Fruit fly (Drosophila melanogaster) whole organism, embryonic: ENCODE data around the gene qm.
A peak's percentile ranks its signal among the peaks of the same experiment; 100 is the strongest.

Source experiments
- Bgb ChIP-seq: fragments of 200-800 bp; sonication (Bioruptor generic); IDR thresholded peaks from 2 replicates; pipeline ENCODE4 v1.3.6; 2022; ENCODE audit warnings: missing biosample characterization, missing genetic modification characterization; ENCODE audit not compliant: partially characterized antibody
- CG11696 ChIP-seq: fragments of 200-800 bp; sonication (Bioruptor generic); IDR thresholded peaks from 2 replicates; pipeline ENCODE4 v1.3.6; 2022; ENCODE audit warnings: missing biosample characterization, missing genetic modification characterization
- CG12659 ChIP-seq: fragments of 200-800 bp; sonication (Bioruptor generic); optimal IDR thresholded peaks from 3 replicates; lab custom pipeline; 2017; ENCODE audit warnings: mild to moderate bottlenecking, missing biosample characterization, missing genetic modification reagents, missing genetic modification characterization
- CG1647 ChIP-seq: fragments of 200-800 bp; sonication (Bioruptor generic); optimal IDR thresholded peaks from 3 replicates; lab custom pipeline; 2016; ENCODE audit warnings: missing biosample characterization, missing genetic modification characterization
- CG16779 ChIP-seq: fragments of 200-800 bp; sonication (Bioruptor generic); IDR thresholded peaks from 2 replicates; pipeline ENCODE4 v1.3.6; 2022; ENCODE audit warnings: missing biosample characterization, missing genetic modification characterization
- CG17568 ChIP-seq: fragments of 200-800 bp; sonication (Bioruptor generic); optimal IDR thresholded peaks from 2 replicates; lab custom pipeline; 2018; ENCODE audit warnings: missing biosample characterization, mild to moderate bottlenecking, missing genetic modification characterization, moderate library complexity
- CG17829 ChIP-seq: fragments of 200-800 bp; optimal IDR thresholded peaks from 2 replicates; lab custom pipeline; 2019; ENCODE audit warnings: missing biosample characterization, mild to moderate bottlenecking, missing genetic modification characterization, moderate library complexity
- CG1792 ChIP-seq: fragments of 200-800 bp; sonication (Bioruptor generic); optimal IDR thresholded peaks from 2 replicates; lab custom pipeline; 2016; ENCODE audit warnings: missing biosample characterization, missing genetic modification characterization
- CG4404 ChIP-seq: fragments of 200-800 bp; sonication (Bioruptor generic); IDR thresholded peaks from 2 replicates; pipeline ENCODE4 v1.3.6; 2022; ENCODE audit warnings: missing biosample characterization, missing genetic modification characterization
- CG4424 ChIP-seq: fragments of 200-800 bp; sonication (Bioruptor generic); optimal IDR thresholded peaks from 3 replicates; lab custom pipeline; 2016; ENCODE audit warnings: missing biosample characterization, missing genetic modification characterization
- CG7839 ChIP-seq: fragments of 200-800 bp; sonication (Bioruptor generic); optimal IDR thresholded peaks from 3 replicates; lab custom pipeline; 2018; ENCODE audit warnings: missing biosample characterization, mild to moderate bottlenecking, missing genetic modification characterization, moderate library complexity
- CG7928 ChIP-seq: fragments of 200-800 bp; sonication (Bioruptor generic); optimal IDR thresholded peaks from 2 replicates; lab custom pipeline; 2017; ENCODE audit warnings: missing biosample characterization, mild to moderate bottlenecking, missing genetic modification characterization
- CG8359 ChIP-seq: fragments of 200-800 bp; sonication (Bioruptor generic); optimal IDR thresholded peaks from 2 replicates; lab custom pipeline; 2017; ENCODE audit warnings: missing biosample characterization, mild to moderate bottlenecking, missing genetic modification characterization, borderline replicate concordance
- Dip3 ChIP-seq: fragments of 200-800 bp; sonication (Bioruptor generic); optimal IDR thresholded peaks from 3 replicates; lab custom pipeline; 2016; ENCODE audit warnings: missing biosample characterization, missing genetic modification characterization
- Doc3 ChIP-seq: fragments of 200-800 bp; sonication (Bioruptor generic); IDR thresholded peaks from 3 replicates; pipeline ENCODE4 v1.3.6; 2022; ENCODE audit warnings: missing biosample characterization, missing genetic modification characterization; ENCODE audit not compliant: partially characterized antibody
- Drgx ChIP-seq: fragments of 200-800 bp; sonication (Bioruptor generic); IDR thresholded peaks from 2 replicates; pipeline ENCODE4 v1.3.6; 2022; ENCODE audit warnings: missing biosample characterization, missing genetic modification characterization
- E2f2 ChIP-seq: fragments of 200-800 bp; sonication (Bioruptor generic); IDR thresholded peaks from 2 replicates; pipeline ENCODE4 v1.3.6; 2022; ENCODE audit warnings: missing biosample characterization, missing genetic modification characterization
- Eip74EF ChIP-seq, 2 experiments: fragments of 200-800 bp in 1 of 2; fragments of >200 bp in 1 of 2; sonication (Bioruptor generic) in 1 of 2; optimal IDR thresholded peaks; 2 replicates each; lab custom pipeline; 2017 to 2019; ENCODE audit warnings: missing biosample characterization in 2 of 2, missing genetic modification characterization in 2 of 2, mild to moderate bottlenecking in 1 of 2, moderate library complexity in 1 of 2
- Fer2 ChIP-seq: fragments of 200-800 bp; sonication (Bioruptor generic); optimal IDR thresholded peaks from 2 replicates; lab custom pipeline; 2018; ENCODE audit warnings: missing biosample characterization, mild to moderate bottlenecking, missing genetic modification characterization, moderate library complexity
- H15 ChIP-seq: fragments of 200-800 bp; sonication (Bioruptor generic); IDR thresholded peaks from 3 replicates; pipeline ENCODE4 v1.3.6; 2022; ENCODE audit warnings: missing biosample characterization, missing genetic modification characterization
- Hand ChIP-seq: fragments of 200-800 bp; sonication (Bioruptor generic); optimal IDR thresholded peaks from 2 replicates; lab custom pipeline; 2017; ENCODE audit warnings: mild to moderate bottlenecking, missing biosample characterization, missing genetic modification reagents, missing genetic modification characterization
- Hey ChIP-seq: fragments of 200-800 bp; sonication (Bioruptor generic); optimal IDR thresholded peaks from 3 replicates; lab custom pipeline; 2018; ENCODE audit warnings: missing biosample characterization, mild to moderate bottlenecking, missing genetic modification characterization
- Hmr ChIP-seq: fragments of 200-800 bp; sonication (Bioruptor generic); optimal IDR thresholded peaks from 3 replicates; lab custom pipeline; 2017; ENCODE audit warnings: mild to moderate bottlenecking, missing biosample characterization, missing genetic modification reagents, missing genetic modification characterization
- Hmx ChIP-seq: fragments of 200-800 bp; sonication (Bioruptor generic); optimal IDR thresholded peaks from 2 replicates; lab custom pipeline; 2016; ENCODE audit warnings: missing biosample characterization, missing genetic modification characterization
- MESR4 ChIP-seq: fragments of 200-800 bp; sonication (Bioruptor generic); optimal IDR thresholded peaks from 2 replicates; lab custom pipeline; 2018; ENCODE audit warnings: missing biosample characterization, mild to moderate bottlenecking, missing genetic modification characterization, moderate library complexity
- Mes4 ChIP-seq: fragments of 200-800 bp; sonication (Bioruptor generic); optimal IDR thresholded peaks from 2 replicates; lab custom pipeline; 2016; ENCODE audit warnings: missing biosample characterization, missing genetic modification characterization
- NK7.1 ChIP-seq: fragments of 200-800 bp; sonication (Bioruptor generic); optimal IDR thresholded peaks from 3 replicates; lab custom pipeline; 2016; ENCODE audit warnings: missing biosample characterization, missing genetic modification characterization
- Neu2 ChIP-seq: fragments of 200-800 bp; sonication (Bioruptor generic); optimal IDR thresholded peaks from 3 replicates; lab custom pipeline; 2016; ENCODE audit warnings: missing biosample characterization, missing genetic modification characterization, borderline replicate concordance
- Nf-YC ChIP-seq: fragments of 200-800 bp; optimal IDR thresholded peaks from 3 replicates; lab custom pipeline; 2019; ENCODE audit warnings: missing biosample characterization, mild to moderate bottlenecking, missing genetic modification characterization, moderate library complexity
- PHDP ChIP-seq: fragments of 200-800 bp; sonication (Bioruptor generic); optimal IDR thresholded peaks from 3 replicates; lab custom pipeline; 2018; ENCODE audit warnings: missing biosample characterization, mild to moderate bottlenecking, missing genetic modification characterization, moderate library complexity
- Scr ChIP-seq: fragments of 200-800 bp; sonication (Bioruptor generic); IDR thresholded peaks from 2 replicates; pipeline ENCODE4 v1.3.6; 2022; ENCODE audit warnings: missing biosample characterization, missing genetic modification characterization; ENCODE audit not compliant: partially characterized antibody
- Sin3A ChIP-seq: fragments of >200 bp; optimal IDR thresholded peaks from 2 replicates; lab custom pipeline; 2018
- ab ChIP-seq: fragments of 200-800 bp; sonication (Bioruptor generic); optimal IDR thresholded peaks from 2 replicates; lab custom pipeline; 2016; ENCODE audit warnings: missing biosample characterization, missing genetic modification characterization
- btn ChIP-seq: fragments of 200-800 bp; sonication (Bioruptor generic); optimal IDR thresholded peaks from 2 replicates; lab custom pipeline; 2016; ENCODE audit warnings: missing biosample characterization, missing genetic modification characterization
- chinmo ChIP-seq: fragments of 200-800 bp; sonication (Bioruptor generic); IDR thresholded peaks from 4 replicates; pipeline ENCODE4 v1.3.6; 2022; ENCODE audit warnings: missing biosample characterization, missing genetic modification characterization; ENCODE audit not compliant: partially characterized antibody
- da ChIP-seq: fragments of 200-800 bp; sonication (Bioruptor generic); optimal IDR thresholded peaks from 2 replicates; lab custom pipeline; 2016; ENCODE audit warnings: missing biosample characterization, missing genetic modification characterization
- danr ChIP-seq: fragments of 200-800 bp; sonication (Bioruptor generic); IDR thresholded peaks from 2 replicates; pipeline ENCODE4 v1.3.6; 2022; ENCODE audit warnings: missing biosample characterization, missing genetic modification characterization
- ems ChIP-seq: fragments of 200-800 bp; sonication (Bioruptor generic); optimal IDR thresholded peaks from 3 replicates; lab custom pipeline; 2016; ENCODE audit warnings: missing biosample characterization, missing genetic modification characterization
- exex ChIP-seq: fragments of 200-800 bp; sonication (Bioruptor generic); optimal IDR thresholded peaks from 4 replicates; lab custom pipeline; 2018; ENCODE audit warnings: missing biosample characterization, mild to moderate bottlenecking, missing genetic modification characterization, moderate library complexity
- grn ChIP-seq: fragments of 200-800 bp; sonication (Bioruptor generic); optimal IDR thresholded peaks from 3 replicates; lab custom pipeline; 2017; ENCODE audit warnings: missing biosample characterization, missing genetic modification characterization
- hth ChIP-seq: fragments of >200 bp; optimal IDR thresholded peaks from 2 replicates; lab custom pipeline; 2017; ENCODE audit warnings: inconsistent platforms
- pfk ChIP-seq: fragments of 200-800 bp; sonication (Bioruptor generic); optimal IDR thresholded peaks from 2 replicates; lab custom pipeline; 2018; ENCODE audit warnings: missing biosample characterization, mild to moderate bottlenecking, missing genetic modification characterization, moderate library complexity
- sc ChIP-seq, 3 experiments: fragments of >200 bp in 2 of 3; fragments of 200-800 bp in 1 of 3; sonication (Bioruptor generic) in 1 of 3; optimal IDR thresholded peaks; 2 replicates in 2 of 3; 3 replicates in 1 of 3; lab custom pipeline; 2017; ENCODE audit warnings: mild to moderate bottlenecking in 1 of 3, missing biosample characterization in 1 of 3, missing genetic modification characterization in 1 of 3, missing genetic modification reagents in 1 of 3
- seq ChIP-seq: fragments of 200-800 bp; sonication (Bioruptor generic); IDR thresholded peaks from 2 replicates; pipeline ENCODE4 v1.3.6; 2022; ENCODE audit warnings: missing biosample characterization, missing genetic modification characterization
- sug ChIP-seq: fragments of 200-800 bp; optimal IDR thresholded peaks from 2 replicates; lab custom pipeline; 2019; ENCODE audit warnings: missing biosample characterization, mild to moderate bottlenecking, missing genetic modification characterization, moderate library complexity
- tx ChIP-seq: fragments of 200-800 bp; sonication (Bioruptor generic); optimal IDR thresholded peaks from 2 replicates; lab custom pipeline; 2016; ENCODE audit warnings: missing biosample characterization, missing genetic modification characterization
- vfl ChIP-seq: fragments of 200-800 bp; sonication (Bioruptor generic); optimal IDR thresholded peaks from 2 replicates; lab custom pipeline; 2016; ENCODE audit warnings: missing biosample characterization, missing genetic modification characterization
- vvl ChIP-seq: fragments of 200-800 bp; sonication (Bioruptor generic); IDR thresholded peaks from 2 replicates; pipeline ENCODE4 v1.3.6; 2022; ENCODE audit warnings: missing biosample characterization, missing genetic modification characterization
- wdn ChIP-seq: fragments of 200-800 bp; sonication (Bioruptor generic); IDR thresholded peaks from 2 replicates; pipeline ENCODE4 v1.3.6; 2022; ENCODE audit warnings: missing biosample characterization, missing genetic modification characterization
- yki ChIP-seq: fragments of >200 bp; optimal IDR thresholded peaks from 3 replicates; lab custom pipeline; 2018
- zf30C ChIP-seq: fragments of 200-800 bp; sonication (Bioruptor generic); optimal IDR thresholded peaks from 3 replicates; lab custom pipeline; 2018; ENCODE audit warnings: missing biosample characterization, mild to moderate bottlenecking, missing genetic modification characterization

The qm gene

DNA sequence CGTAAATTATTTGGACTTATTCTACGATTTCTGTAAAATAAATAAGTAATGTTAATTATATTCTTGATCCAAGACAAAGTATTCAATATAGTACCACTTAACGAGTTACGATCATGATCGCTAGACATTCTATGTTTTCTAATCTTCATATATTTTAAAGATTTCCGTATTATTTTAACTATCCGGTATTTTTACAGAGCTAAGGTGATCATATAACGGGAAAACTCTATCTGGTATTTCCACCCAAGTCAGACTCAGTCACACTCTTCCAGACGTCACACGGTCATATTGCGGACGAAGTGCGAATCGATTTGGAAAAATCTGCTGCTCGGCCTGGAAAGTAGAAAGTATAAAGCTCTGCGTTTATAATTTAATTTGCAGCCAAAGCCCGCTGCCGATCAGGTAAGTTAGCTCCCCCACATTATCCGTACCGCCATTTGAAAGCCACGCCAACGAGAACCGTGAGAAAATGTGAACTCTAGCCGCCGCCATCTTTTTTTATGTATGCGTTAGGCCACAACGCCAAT lies 8.8 kb upstream of the qm start, which contains the start of the genes lark and eco (continued):
- peak; percentile 98 for TF ChIP-seq MESR4 (GFP tag; lab: Kevin White, UChicago)
- TF ChIP-seq sug (tag; lab: Kevin White, UChicago): no peak
- no peak for TF ChIP-seq CG8359 (GFP tag; lab: Kevin White, UChicago)
- TF ChIP-seq Sin3A (lab: Kevin White, UChicago): no peak
- TF ChIP-seq Neu2 (GFP tag; lab: Kevin White, UChicago): no peak
- TF ChIP-seq grn (GFP tag; lab: Kevin White, UChicago): no peak
- TF ChIP-seq E2f2 (GFP tag; lab: Robert Waterston, UW): no peak; the same call in 1 of the 2 replicates
- peak; percentile 47; the same call in 1 of the 2 replicates for TF ChIP-seq Bgb (GFP tag; lab: Robert Waterston, UW)
- TF ChIP-seq Mes4 (GFP tag; lab: Kevin White, UChicago): no peak
- no peak for TF ChIP-seq Hmx (GFP tag; lab: Kevin White, UChicago)
- TF ChIP-seq CG4404 (GFP tag; lab: Robert Waterston, UW): no peak
- TF ChIP-seq ems (GFP tag; lab: Kevin White, UChicago): no peak
- no peak for TF ChIP-seq Hand (GFP tag; lab: Kevin White, UChicago)
- TF ChIP-seq Hmr (GFP tag; lab: Kevin White, UChicago): no peak
- peak; percentile 17 for TF ChIP-seq CG17829 (tag; lab: Kevin White, UChicago)
- no peak for TF ChIP-seq PHDP (tag; lab: Kevin White, UChicago)
- TF ChIP-seq Fer2 (tag; lab: Kevin White, UChicago): no peak
- TF ChIP-seq Drgx (GFP tag; lab: Robert Waterston, UW): no peak
- no peak for TF ChIP-seq pfk (GFP tag; lab: Kevin White, UChicago)
- no peak for TF ChIP-seq sc (optimal IDR thresholded peaks at IDR 0.05; lab: Kevin White, UChicago)
- no peak for TF ChIP-seq sc (GFP tag; optimal IDR thresholded peaks at IDR 0.05; lab: Kevin White, UChicago)
- TF ChIP-seq da (GFP tag; lab: Kevin White, UChicago): no peak
- TF ChIP-seq Dip3 (GFP tag; lab: Kevin White, UChicago): no peak
- TF ChIP-seq Doc3 (GFP tag; lab: Robert Waterston, UW): no peak
- no peak for TF ChIP-seq yki (lab: Kevin White, UChicago)
- no peak for TF ChIP-seq zf30C (GFP tag; lab: Kevin White, UChicago)
- TF ChIP-seq Eip74EF (GFP tag; optimal IDR thresholded peaks at IDR 0.05; lab: Kevin White, UChicago): no peak
- no peak for TF ChIP-seq hth
- TF ChIP-seq CG1647 (GFP tag; lab: Kevin White, UChicago): no peak
- no peak for TF ChIP-seq btn (GFP tag; lab: Kevin White, UChicago)
- no peak for TF ChIP-seq CG16779
- TF ChIP-seq NK7.1 (GFP tag; lab: Kevin White, UChicago): no peak
- TF ChIP-seq ab: no peak
- TF ChIP-seq CG1792 (GFP tag; lab: Kevin White, UChicago): no peak
- peak; percentile 71 for TF ChIP-seq CG12659 (GFP tag; lab: Kevin White, UChicago)
- TF ChIP-seq CG11696 (GFP tag; lab: Robert Waterston, UW): no peak
- no peak for TF ChIP-seq CG17568 (GFP tag; lab: Kevin White, UChicago)
- TF ChIP-seq Nf-YC: peak; percentile 1
- no peak for TF ChIP-seq chinmo (GFP tag; lab: Robert Waterston, UW)
- no peak for TF ChIP-seq danr
- no peak for TF ChIP-seq exex
- no peak for TF ChIP-seq H15
- TF ChIP-seq tx (GFP tag; lab: Kevin White, UChicago): no peak
- no peak for TF ChIP-seq Scr (GFP tag; lab: Robert Waterston, UW)
- TF ChIP-seq CG7928 (GFP tag; lab: Kevin White, UChicago): no peak
- TF ChIP-seq Hey (tag; lab: Kevin White, UChicago): no peak
- 0 out of 2 replicates have a peak, but pooled peaks have one; percentile 10 for TF ChIP-seq vvl (GFP tag; lab: Robert Waterston, UW)
- TF ChIP-seq wdn: no peak
- TF ChIP-seq CG4424 (GFP tag; lab: Kevin White, UChicago): no peak
- TF ChIP-seq vfl (GFP tag; lab: Kevin White, UChicago): no peak
- TF ChIP-seq CG7839: no peak
- TF ChIP-seq seq (GFP tag; lab: Robert Waterston, UW): no peak
